Fruit fly (Drosophila melanogaster) whole organism, embryonic: ENCODE data around the gene tex.

Source experiments
- Abd-B ChIP-seq: fragments of 200-800 bp; sonication (Bioruptor generic); optimal IDR thresholded peaks from 2 replicates; lab custom pipeline; 2018; ENCODE audit warnings: missing biosample characterization, mild to moderate bottlenecking, missing genetic modification characterization, moderate library complexity
- B-H2 ChIP-seq: fragments of 200-800 bp; sonication (Bioruptor generic); optimal IDR thresholded peaks from 2 replicates; lab custom pipeline; 2018; ENCODE audit warnings: missing biosample characterization, mild to moderate bottlenecking, missing genetic modification characterization
- Bdp1 ChIP-seq: fragments of 200-800 bp; sonication (Bioruptor generic); optimal IDR thresholded peaks from 3 replicates; lab custom pipeline; 2016; ENCODE audit warnings: missing biosample characterization, missing genetic modification characterization
- CG1024 ChIP-seq: fragments of 200-800 bp; sonication (Bioruptor generic); IDR thresholded peaks from 2 replicates; pipeline ENCODE4 v1.3.6; 2022; ENCODE audit warnings: missing biosample characterization, missing genetic modification characterization
- CG10274 ChIP-seq: fragments of 200-800 bp; sonication (Bioruptor generic); optimal IDR thresholded peaks from 3 replicates; lab custom pipeline; 2017; ENCODE audit warnings: missing biosample characterization, mild to moderate bottlenecking, missing genetic modification characterization
- CG1233 ChIP-seq: fragments of 200-800 bp; sonication (Bioruptor generic); optimal IDR thresholded peaks from 4 replicates; lab custom pipeline; 2018; ENCODE audit warnings: missing biosample characterization, mild to moderate bottlenecking, missing genetic modification characterization
- CG13624 ChIP-seq: fragments of 200-800 bp; sonication (Bioruptor generic); optimal IDR thresholded peaks from 2 replicates; lab custom pipeline; 2016; ENCODE audit warnings: missing biosample characterization, missing genetic modification characterization
- CG1602 ChIP-seq: fragments of 200-800 bp; sonication (Bioruptor generic); optimal IDR thresholded peaks from 3 replicates; lab custom pipeline; 2016; ENCODE audit warnings: missing biosample characterization, missing genetic modification characterization
- CG16779 ChIP-seq: fragments of 200-800 bp; sonication (Bioruptor generic); IDR thresholded peaks from 2 replicates; pipeline ENCODE4 v1.3.6; 2022; ENCODE audit warnings: missing biosample characterization, missing genetic modification characterization
- CG16863 ChIP-seq: fragments of 200-800 bp; sonication (Bioruptor generic); optimal IDR thresholded peaks from 3 replicates; lab custom pipeline; 2016; ENCODE audit warnings: missing biosample characterization, missing genetic modification characterization
- CG17186 ChIP-seq: fragments of 200-800 bp; sonication (Bioruptor generic); optimal IDR thresholded peaks from 3 replicates; lab custom pipeline; 2017; ENCODE audit warnings: missing biosample characterization, missing genetic modification reagents, missing genetic modification characterization
- CG17359 ChIP-seq: fragments of 200-800 bp; sonication (Bioruptor generic); optimal IDR thresholded peaks from 3 replicates; lab custom pipeline; 2018; ENCODE audit warnings: missing biosample characterization, mild to moderate bottlenecking, missing genetic modification characterization, moderate library complexity
- CG17385 ChIP-seq: fragments of 200-800 bp; sonication (Bioruptor generic); optimal IDR thresholded peaks from 3 replicates; lab custom pipeline; 2018; ENCODE audit warnings: missing biosample characterization, mild to moderate bottlenecking, missing genetic modification characterization
- CG18262 ChIP-seq: fragments of 200-800 bp; optimal IDR thresholded peaks from 3 replicates; lab custom pipeline; 2019; ENCODE audit warnings: missing biosample characterization, mild to moderate bottlenecking, missing genetic modification characterization, moderate library complexity
- CG18476 ChIP-seq: fragments of 200-800 bp; sonication (Bioruptor generic); optimal IDR thresholded peaks from 2 replicates; lab custom pipeline; 2016; ENCODE audit warnings: missing biosample characterization, mild to moderate bottlenecking, missing genetic modification characterization
- CG2120 ChIP-seq: fragments of 200-800 bp; sonication (Bioruptor generic); optimal IDR thresholded peaks from 3 replicates; lab custom pipeline; 2016; ENCODE audit warnings: missing biosample characterization, missing genetic modification characterization
- CG30020 ChIP-seq: fragments of 200-800 bp; optimal IDR thresholded peaks from 2 replicates; lab custom pipeline; 2019; ENCODE audit warnings: missing biosample characterization, mild to moderate bottlenecking, missing genetic modification characterization, moderate library complexity
- CG34376 ChIP-seq: fragments of 200-800 bp; sonication (Bioruptor generic); optimal IDR thresholded peaks from 2 replicates; lab custom pipeline; 2018; ENCODE audit warnings: missing biosample characterization, mild to moderate bottlenecking, missing genetic modification characterization
- CG7745 ChIP-seq: fragments of 200-800 bp; sonication (Bioruptor generic); optimal IDR thresholded peaks from 2 replicates; lab custom pipeline; 2018; ENCODE audit warnings: missing biosample characterization, mild to moderate bottlenecking, missing genetic modification characterization, moderate library complexity
- CG8290 ChIP-seq, 3 experiments: fragments of 200-800 bp; sonication (Bioruptor generic); optimal IDR thresholded peaks; 2 replicates each; lab custom pipeline; 2016 to 2019; ENCODE audit warnings: missing biosample characterization in 3 of 3, missing genetic modification characterization in 3 of 3, mild to moderate bottlenecking in 2 of 3, moderate library complexity in 1 of 3
- Dref ChIP-seq: fragments of 200-800 bp; sonication (Bioruptor generic); IDR thresholded peaks from 2 replicates; pipeline ENCODE4 v1.3.6; 2022; ENCODE audit warnings: missing biosample characterization, missing genetic modification characterization
- E2f1 ChIP-seq: fragments of 200-800 bp; sonication (Bioruptor generic); IDR thresholded peaks from 2 replicates; pipeline ENCODE4 v1.3.6; 2022; ENCODE audit warnings: missing biosample characterization, missing genetic modification characterization
- ERR ChIP-seq: fragments of 200-800 bp; sonication (Bioruptor generic); optimal IDR thresholded peaks from 2 replicates; lab custom pipeline; 2016; ENCODE audit warnings: missing biosample characterization, missing genetic modification characterization
- Elba2 ChIP-seq: fragments of 200-800 bp; sonication (Bioruptor generic); optimal IDR thresholded peaks from 3 replicates; lab custom pipeline; 2016; ENCODE audit warnings: missing biosample characterization, missing genetic modification characterization
- Gsc ChIP-seq: fragments of 200-800 bp; sonication (Bioruptor generic); IDR thresholded peaks from 2 replicates; pipeline ENCODE4 v1.3.6; 2022; ENCODE audit warnings: missing biosample characterization, missing genetic modification characterization
- Hr3 ChIP-seq: fragments of 200-800 bp; sonication (Bioruptor generic); optimal IDR thresholded peaks from 3 replicates; lab custom pipeline; 2016; ENCODE audit warnings: missing biosample characterization, missing genetic modification characterization
- Jarid2 ChIP-seq: fragments of 200-800 bp; sonication (Bioruptor generic); optimal IDR thresholded peaks from 3 replicates; lab custom pipeline; 2017; ENCODE audit warnings: mild to moderate bottlenecking, missing biosample characterization, missing genetic modification reagents, missing genetic modification characterization
- Myb ChIP-seq: fragments of 200-800 bp; sonication (Bioruptor generic); optimal IDR thresholded peaks from 2 replicates; lab custom pipeline; 2016; ENCODE audit warnings: missing biosample characterization, missing genetic modification characterization
- Ravus ChIP-seq: fragments of 200-800 bp; sonication (Bioruptor generic); IDR thresholded peaks from 2 replicates; pipeline ENCODE4 v1.3.6; 2022; ENCODE audit warnings: missing biosample characterization, missing genetic modification characterization
- Vsx1 ChIP-seq: fragments of 200-800 bp; sonication (Bioruptor generic); optimal IDR thresholded peaks from 2 replicates; lab custom pipeline; 2017; ENCODE audit warnings: missing biosample characterization, mild to moderate bottlenecking, missing genetic modification characterization, missing genetic modification reagents
- YL-1 ChIP-seq: fragments of 200-800 bp; sonication (Bioruptor generic); optimal IDR thresholded peaks from 3 replicates; lab custom pipeline; 2017; ENCODE audit warnings: missing biosample characterization, mild to moderate bottlenecking, missing genetic modification characterization
- bigmax ChIP-seq: fragments of 200-800 bp; sonication (Bioruptor generic); optimal IDR thresholded peaks from 2 replicates; lab custom pipeline; 2018; ENCODE audit warnings: missing biosample characterization, mild to moderate bottlenecking, missing genetic modification characterization
- bsh ChIP-seq, 2 experiments: fragments of 200-800 bp; sonication (Bioruptor generic); optimal IDR thresholded peaks; 2 replicates each; lab custom pipeline; 2017 to 2018; ENCODE audit warnings: mild to moderate bottlenecking in 2 of 2, missing biosample characterization in 2 of 2, missing genetic modification characterization in 2 of 2, moderate library complexity in 1 of 2
- cato ChIP-seq: fragments of 200-800 bp; sonication (Bioruptor generic); optimal IDR thresholded peaks from 2 replicates; lab custom pipeline; 2016; ENCODE audit warnings: missing biosample characterization, missing genetic modification characterization, borderline replicate concordance
- chinmo ChIP-seq: fragments of 200-800 bp; sonication (Bioruptor generic); IDR thresholded peaks from 4 replicates; pipeline ENCODE4 v1.3.6; 2022; ENCODE audit warnings: missing biosample characterization, missing genetic modification characterization; ENCODE audit not compliant: partially characterized antibody
- ci ChIP-seq: fragments of 200-800 bp; sonication (Bioruptor generic); IDR thresholded peaks from 3 replicates; pipeline ENCODE4 v1.3.6; 2022; ENCODE audit warnings: missing biosample characterization, missing genetic modification characterization
- crol ChIP-seq: fragments of 200-800 bp; sonication (Bioruptor generic); IDR thresholded peaks from 2 replicates; pipeline ENCODE4 v1.3.6; 2022; ENCODE audit warnings: missing biosample characterization, missing genetic modification characterization
- dmrt99B ChIP-seq: fragments of 200-800 bp; sonication (Bioruptor generic); optimal IDR thresholded peaks from 2 replicates; lab custom pipeline; 2018; ENCODE audit warnings: missing biosample characterization, mild to moderate bottlenecking, missing genetic modification characterization, moderate library complexity
- esg ChIP-seq: fragments of 200-800 bp; sonication (Bioruptor generic); conservative IDR thresholded peaks from 2 replicates; pipeline ENCODE4 v1.3.6; 2022; ENCODE audit warnings: missing biosample characterization, missing genetic modification characterization
- eve ChIP-seq, 2 experiments: fragments of >200 bp; optimal IDR thresholded peaks; 2 replicates each; lab custom pipeline; 2017; ENCODE audit warnings: missing biosample characterization in 2 of 2, missing genetic modification characterization in 2 of 2
- ham ChIP-seq: fragments of 200-800 bp; sonication (Bioruptor generic); IDR thresholded peaks from 2 replicates; pipeline ENCODE4 v1.3.6; 2022; ENCODE audit warnings: missing biosample characterization, missing genetic modification characterization
- her ChIP-seq: fragments of 200-800 bp; sonication (Bioruptor generic); optimal IDR thresholded peaks from 2 replicates; lab custom pipeline; 2016; ENCODE audit warnings: missing biosample characterization, missing genetic modification characterization
- oc ChIP-seq: fragments of 200-800 bp; sonication (Bioruptor generic); optimal IDR thresholded peaks from 2 replicates; lab custom pipeline; 2018; ENCODE audit warnings: missing biosample characterization, mild to moderate bottlenecking, missing genetic modification characterization, moderate library complexity
- pb ChIP-seq: fragments of 200-800 bp; sonication (Bioruptor generic); optimal IDR thresholded peaks from 3 replicates; lab custom pipeline; 2016; ENCODE audit warnings: missing biosample characterization, missing genetic modification characterization
- pho ChIP-seq: fragments of 200-800 bp; sonication (Bioruptor generic); optimal IDR thresholded peaks from 2 replicates; lab custom pipeline; 2016; ENCODE audit warnings: missing biosample characterization, missing genetic modification characterization
- pnt ChIP-seq: fragments of 200-800 bp; sonication (Bioruptor generic); optimal IDR thresholded peaks from 3 replicates; lab custom pipeline; 2016; ENCODE audit warnings: missing biosample characterization, missing genetic modification characterization
- sob ChIP-seq: fragments of 200-800 bp; sonication (Bioruptor generic); IDR thresholded peaks from 2 replicates; pipeline ENCODE4 v1.3.6; 2022; ENCODE audit warnings: missing biosample characterization, missing genetic modification characterization
- tin ChIP-seq: fragments of 200-800 bp; sonication (Bioruptor generic); optimal IDR thresholded peaks from 3 replicates; lab custom pipeline; 2016; ENCODE audit warnings: missing biosample characterization, missing genetic modification characterization
- tll ChIP-seq, 2 experiments: fragments of 200-800 bp in 1 of 2; fragments of >200 bp in 1 of 2; sonication (Bioruptor generic) in 1 of 2; optimal IDR thresholded peaks; 2 replicates each; lab custom pipeline; 2017 to 2019; ENCODE audit warnings: missing biosample characterization in 2 of 2, missing genetic modification characterization in 2 of 2, mild to moderate bottlenecking in 1 of 2, moderate library complexity in 1 of 2

Gene tex

DNA sequence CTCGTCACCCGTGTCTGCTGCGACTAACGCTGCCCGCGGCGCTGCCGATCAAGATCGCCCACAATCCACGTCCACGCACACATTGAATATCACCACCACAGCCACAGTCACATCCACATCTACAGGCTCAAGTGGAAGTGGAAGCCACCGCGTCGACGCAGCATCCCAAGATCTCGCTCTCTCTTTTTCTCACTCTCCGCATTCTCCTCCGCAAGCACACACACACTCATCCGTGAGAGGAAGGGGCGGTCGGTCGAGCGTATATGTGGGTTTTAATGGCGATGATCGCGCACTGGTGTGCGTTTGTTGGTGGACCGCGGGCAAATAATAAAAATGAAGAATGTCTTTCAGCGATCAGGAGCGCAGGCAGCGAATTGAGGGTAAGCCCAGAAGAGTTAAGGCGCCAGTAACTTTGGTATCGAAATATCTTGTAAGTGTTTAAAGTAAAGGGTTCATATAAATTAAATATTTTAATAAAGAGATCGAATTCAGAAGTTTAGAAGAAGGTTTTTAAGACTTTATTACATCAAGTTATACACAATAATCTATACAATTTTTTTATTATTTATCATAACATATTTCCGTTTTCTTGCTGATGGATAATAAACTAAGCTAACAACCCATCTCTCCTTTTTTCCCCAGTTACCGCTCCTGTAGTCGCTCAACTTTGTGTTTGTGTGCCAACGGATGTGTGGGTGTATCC is 25.5 kb upstream of the tex start, which contains the start of gene Poxm (continued):
- TF ChIP-seq CG13624 (GFP tag; lab: Kevin White, UChicago) (peak; percentile 68), Vsx1 (peak; percentile 69), Dref (GFP tag; lab: Robert Waterston, UW) (no peak), Ravus (GFP tag; lab: Robert Waterston, UW) (peak; percentile 59), YL-1 (GFP tag; lab: Kevin White, UChicago) (peak; percentile 21), Myb (peak; percentile 19), E2f1 (GFP tag; lab: Robert Waterston, UW) (peak; percentile 91), ERR (GFP tag; lab: Kevin White, UChicago) (no peak), Hr3 (peak; percentile 94), CG1233 (GFP tag; lab: Kevin White, UChicago) (peak; percentile 89), CG17385 (GFP tag; lab: Kevin White, UChicago) (peak; percentile 82), Jarid2 (GFP tag; lab: Kevin White, UChicago) (peak; percentile 56), CG16863 (GFP tag; lab: Kevin White, UChicago) (peak; percentile 66), CG10274 (GFP tag; lab: Kevin White, UChicago) (peak; percentile 69), esg (peak; percentile 88), CG34376 (peak; percentile 18), oc (peak; percentile 78), CG17186 (GFP tag; lab: Kevin White, UChicago) (peak; percentile 49), tin (GFP tag; lab: Kevin White, UChicago) (peak; percentile 89), pb (GFP tag; lab: Kevin White, UChicago) (no peak), ham (GFP tag; lab: Robert Waterston, UW) (0 out of 2 replicates have a peak, but pooled peaks have one; percentile 30), CG18476 (GFP tag; lab: Kevin White, UChicago) (peak; percentile 81), bigmax (GFP tag; lab: Kevin White, UChicago) (no peak), CG16779 (GFP tag; lab: Robert Waterston, UW) (no peak), B-H2 (GFP tag; lab: Kevin White, UChicago) (peak; percentile 39), CG17359 (tag; lab: Kevin White, UChicago) (peak; percentile 88), Abd-B (peak; percentile 94), bsh (GFP tag; optimal IDR thresholded peaks at IDR 0.05; lab: Kevin White, UChicago) (peak; percentile 91 to 93), chinmo (no peak), crol (0 out of 2 replicates have a peak, but pooled peaks have one; percentile 26), cato (GFP tag; lab: Kevin White, UChicago) (peak; percentile 89), dmrt99B (tag; lab: Kevin White, UChicago) (peak; percentile 95), ci (0 out of 3 replicates have a peak, but pooled peaks have one; percentile 28), her (GFP tag; lab: Kevin White, UChicago) (no peak), pnt (GFP tag; lab: Kevin White, UChicago) (peak; percentile 80), Elba2 (GFP tag; lab: Kevin White, UChicago) (no peak), tll (GFP tag; optimal IDR thresholded peaks at IDR 0.05; lab: Kevin White, UChicago) (no peak), CG1024 (GFP tag; lab: Robert Waterston, UW) (peak; percentile 58; the same call in 1 of the 2 replicates), pho (peak; percentile 16), sob (GFP tag; lab: Robert Waterston, UW) (peak; percentile 85), eve (GFP tag; optimal IDR thresholded peaks at IDR 0.05; lab: Kevin White, UChicago) (no peak), CG30020 (peak; percentile 78), CG18262 (tag; lab: Kevin White, UChicago) (peak; percentile 97), CG1602 (GFP tag; lab: Kevin White, UChicago) (peak; percentile 92), Bdp1 (GFP tag; lab: Kevin White, UChicago) (peak; percentile 44), CG2120 (GFP tag; lab: Kevin White, UChicago) (peak; percentile 71), CG8290 (GFP tag; optimal IDR thresholded peaks at IDR 0.05; lab: Kevin White, UChicago) (peak; percentile 78), CG8290 (tag; optimal IDR thresholded peaks at IDR 0.05; lab: Kevin White, UChicago) (peak in 1 of 2 experiments; percentile 83), CG7745 (tag; lab: Kevin White, UChicago) (no peak), Gsc (peak; percentile 86)
